Fruit fly (Drosophila melanogaster): ENCODE measurements around the gene CG12121.

DNA sequence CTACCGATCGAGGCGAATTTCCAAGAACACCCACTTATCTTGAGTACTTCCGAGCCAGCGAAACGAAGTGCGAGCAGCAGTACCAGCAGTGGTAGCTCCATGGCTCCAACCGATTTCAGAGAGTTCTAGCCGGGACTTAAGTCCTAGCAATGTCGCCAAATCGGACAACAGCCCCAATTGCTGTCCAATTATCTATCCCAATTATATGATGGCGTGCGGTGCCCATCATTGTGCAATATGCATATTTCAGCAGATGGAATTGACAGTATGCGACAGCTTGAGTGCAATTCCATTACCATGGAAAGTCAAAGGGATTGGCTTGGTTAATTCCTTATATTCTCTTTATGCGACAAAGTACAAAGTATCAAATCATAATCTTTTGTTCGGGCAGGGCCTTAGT is 4.3 kb upstream of the CG12121 start, which contains the start of gene Ir8a:
- no peak for TF ChIP-seq ovo (GFP tag; optimal IDR thresholded peaks at IDR 0.05)
- no peak for TF ChIP-seq CG33017 (tag; optimal IDR thresholded peaks at IDR 0.05)
- no peak for TF ChIP-seq CG12768 (GFP tag; optimal IDR thresholded peaks at IDR 0.05)
